Worm (Caenorhabditis elegans) whole organism, L3 larva: ENCODE measurements around the gene F34H10.4.
"Not testable (repeated sequence)": the region's sequence is repeated elsewhere in the genome, so short reads cannot be mapped to it uniquely, and the experiment has no call there.

Source experiments
- R02D3.7 ChIP-seq: fragments of 150-350 bp; optimal IDR thresholded peaks from 2 replicates; lab custom pipeline; 2014; ENCODE audit warnings: missing biosample characterization, missing genetic modification characterization
- ama-1 ChIP-seq: fragments of 150-350 bp; optimal IDR thresholded peaks from 2 replicates; lab custom pipeline; 2018
- ceh-28 ChIP-seq: fragments of 150-350 bp; optimal IDR thresholded peaks from 2 replicates; lab custom pipeline; 2014; ENCODE audit warnings: missing biosample characterization, missing genetic modification reagents, missing genetic modification characterization
- ceh-82 ChIP-seq: fragments of 150-350 bp; optimal IDR thresholded peaks from 2 replicates; lab custom pipeline; 2014; ENCODE audit warnings: missing biosample characterization, missing genetic modification characterization
- ceh-9 ChIP-seq: sonication (generic microtip); optimal IDR thresholded peaks from 2 replicates; lab custom pipeline; 2018; ENCODE audit warnings: missing biosample characterization, missing genetic modification characterization
- daf-12 ChIP-seq: fragments of 150-350 bp; optimal IDR thresholded peaks from 2 replicates; lab custom pipeline; 2014; ENCODE audit warnings: missing biosample characterization, missing genetic modification reagents, missing genetic modification characterization
- egl-27 ChIP-seq: sonication (generic microtip); optimal IDR thresholded peaks from 4 replicates; lab custom pipeline; 2017; ENCODE audit warnings: missing biosample characterization, missing genetic modification reagents, missing genetic modification characterization
- egl-5 ChIP-seq: fragments of 150-350 bp; optimal IDR thresholded peaks from 2 replicates; lab custom pipeline; 2017; ENCODE audit warnings: missing biosample characterization, missing genetic modification reagents, missing genetic modification characterization, inconsistent platforms
- elt-2 ChIP-seq: sonication (generic microtip); optimal IDR thresholded peaks from 2 replicates; lab custom pipeline; 2016; ENCODE audit warnings: missing genetic modification reagents, mild to moderate bottlenecking, missing genetic modification characterization, missing compliant biosample characterization
- eor-1 ChIP-seq, 2 experiments: fragments of 150-350 bp; optimal IDR thresholded peaks; 2 replicates each; lab custom pipeline; 2014 to 2018; ENCODE audit warnings: missing biosample characterization in 2 of 2, missing genetic modification characterization in 2 of 2
- fkh-10 ChIP-seq: sonication (generic microtip); optimal IDR thresholded peaks from 2 replicates; lab custom pipeline; 2017; ENCODE audit warnings: missing biosample characterization, missing genetic modification reagents, missing genetic modification characterization
- fos-1 ChIP-seq: fragments of 150-350 bp; optimal IDR thresholded peaks from 2 replicates; lab custom pipeline; 2014; ENCODE audit warnings: missing biosample characterization, missing genetic modification characterization
- hmg-11 ChIP-seq: sonication (generic microtip); optimal IDR thresholded peaks from 2 replicates; lab custom pipeline; 2016; ENCODE audit warnings: missing genetic modification characterization, missing compliant biosample characterization
- jun-1 ChIP-seq: fragments of 150-350 bp; optimal IDR thresholded peaks from 2 replicates; lab custom pipeline; 2014; ENCODE audit warnings: missing biosample characterization, missing genetic modification reagents, missing genetic modification characterization
- lin-15B ChIP-seq: fragments of 150-350 bp; optimal IDR thresholded peaks from 2 replicates; lab custom pipeline; 2014; ENCODE audit warnings: missing biosample characterization, missing genetic modification characterization
- lin-39 ChIP-seq: fragments of 150-350 bp; optimal IDR thresholded peaks from 2 replicates; lab custom pipeline; 2018; ENCODE audit warnings: missing biosample characterization, missing genetic modification reagents, missing genetic modification characterization
- lsy-12 ChIP-seq: sonication (generic microtip); optimal IDR thresholded peaks from 2 replicates; lab custom pipeline; 2016; ENCODE audit warnings: mild to moderate bottlenecking, missing genetic modification characterization, missing compliant biosample characterization
- nfya-1 ChIP-seq: sonication (generic microtip); optimal IDR thresholded peaks from 2 replicates; lab custom pipeline; 2017; ENCODE audit warnings: missing genetic modification characterization, mild to moderate bottlenecking, missing compliant biosample characterization, antibody characterized with exemption, moderate library complexity; ENCODE audit not compliant: insufficient read depth
- nhr-11 ChIP-seq: fragments of 150-350 bp; optimal IDR thresholded peaks from 2 replicates; lab custom pipeline; 2014; ENCODE audit warnings: missing biosample characterization, missing genetic modification characterization
- nhr-12 ChIP-seq: fragments of 150-350 bp; optimal IDR thresholded peaks from 2 replicates; lab custom pipeline; 2014; ENCODE audit warnings: missing biosample characterization, missing genetic modification characterization
- nhr-237 ChIP-seq: fragments of 150-350 bp; optimal IDR thresholded peaks from 2 replicates; lab custom pipeline; 2014; ENCODE audit warnings: missing biosample characterization, missing genetic modification characterization
- nhr-25 ChIP-seq: sonication (generic microtip); optimal IDR thresholded peaks from 2 replicates; lab custom pipeline; 2017; ENCODE audit warnings: missing biosample characterization, missing genetic modification characterization
- nhr-28 ChIP-seq: fragments of 150-350 bp; optimal IDR thresholded peaks from 2 replicates; lab custom pipeline; 2014; ENCODE audit warnings: missing biosample characterization, missing genetic modification characterization
- nhr-43 ChIP-seq: sonication (generic microtip); optimal IDR thresholded peaks from 2 replicates; lab custom pipeline; 2016; ENCODE audit warnings: mild to moderate bottlenecking, missing genetic modification characterization, missing compliant biosample characterization; ENCODE audit not compliant: poor library complexity, severe bottlenecking
- nhr-76 ChIP-seq: fragments of 150-350 bp; sonication (generic microtip); optimal IDR thresholded peaks from 5 replicates; lab custom pipeline; 2014; ENCODE audit warnings: missing biosample characterization, missing genetic modification characterization
- nhr-77 ChIP-seq: fragments of 150-350 bp; optimal IDR thresholded peaks from 2 replicates; lab custom pipeline; 2014; ENCODE audit warnings: missing biosample characterization, missing genetic modification characterization
- pqm-1 ChIP-seq: fragments of 150-350 bp; optimal IDR thresholded peaks from 2 replicates; lab custom pipeline; 2017; ENCODE audit warnings: missing biosample characterization, missing genetic modification characterization, inconsistent platforms
- sea-2 ChIP-seq: fragments of 150-350 bp; sonication (generic microtip); optimal IDR thresholded peaks from 4 replicates; lab custom pipeline; 2014; ENCODE audit warnings: missing biosample characterization, missing genetic modification reagents, missing genetic modification characterization
- skn-1 ChIP-seq: fragments of 150-350 bp; optimal IDR thresholded peaks from 2 replicates; lab custom pipeline; 2014; ENCODE audit warnings: missing biosample characterization, missing genetic modification characterization
- snpc-4 ChIP-seq: fragments of 150-350 bp; optimal IDR thresholded peaks from 2 replicates; lab custom pipeline; 2014; ENCODE audit warnings: missing biosample characterization, missing genetic modification characterization
- tbx-2 ChIP-seq: sonication (generic microtip); optimal IDR thresholded peaks from 2 replicates; lab custom pipeline; 2016; ENCODE audit warnings: mild to moderate bottlenecking, missing genetic modification characterization, missing compliant biosample characterization
- unc-39 ChIP-seq: sonication (generic microtip); optimal IDR thresholded peaks from 4 replicates; lab custom pipeline; 2017; ENCODE audit warnings: missing biosample characterization, missing genetic modification characterization
- zag-1 ChIP-seq: fragments of 150-350 bp; optimal IDR thresholded peaks from 2 replicates; lab custom pipeline; 2014; ENCODE audit warnings: missing biosample characterization, missing genetic modification characterization
- ztf-11 ChIP-seq: fragments of 150-350 bp; optimal IDR thresholded peaks from 2 replicates; lab custom pipeline; 2014; ENCODE audit warnings: missing biosample characterization, missing genetic modification characterization

Gene F34H10.4

ce11 chrX:9616919-9617318 lies 31.4 kb upstream of the F34H10.4 start, which contains the start of gene C11E4.7:
Gene C11E4.7, plus strand, starts transcription at chrX:9617219.
- TF ChIP-seq skn-1 (tag; lab: Kevin White, UChicago), result no peak
- TF ChIP-seq ceh-82, result no peak
- TF ChIP-seq nfya-1 (tag; lab: Kevin White, UChicago), result no peak
- no peak for TF ChIP-seq ztf-11 (tag; lab: Kevin White, UChicago)
- no peak for TF ChIP-seq nhr-11 (tag; lab: Kevin White, UChicago)
- no peak for TF ChIP-seq elt-2 (tag; lab: Kevin White, UChicago)
- no peak for TF ChIP-seq tbx-2 (tag; lab: Kevin White, UChicago)
- TF ChIP-seq hmg-11, result no peak
- no peak for TF ChIP-seq jun-1
- TF ChIP-seq nhr-43, result no peak
- no peak for TF ChIP-seq snpc-4 (tag; lab: Kevin White, UChicago)
- TF ChIP-seq lin-15B (tag; lab: Kevin White, UChicago), result no peak

ce11 chrX:9620136-9620535 lies 28.2 kb upstream of the F34H10.4 start, which contains the start of gene C11E4.8:
Gene C11E4.8, plus strand, starts transcription at chrX:9620436.
- TF ChIP-seq nhr-11 (tag; lab: Kevin White, UChicago) (no peak), egl-27 (tag; lab: Kevin White, UChicago) (no peak), zag-1 (tag; lab: Kevin White, UChicago) (no peak), lsy-12 (tag; lab: Kevin White, UChicago) (no peak), snpc-4 (tag; lab: Kevin White, UChicago) (no peak), eor-1 (tag; optimal IDR thresholded peaks at IDR 0.05; lab: Kevin White, UChicago) (no peak), nhr-76 (tag; lab: Kevin White, UChicago) (no peak)

ce11 chrX:9622609-9623008 lies 25.7 kb upstream of the F34H10.4 start:
- TF ChIP-seq lin-15B (tag; lab: Kevin White, UChicago), result no peak
- peak; percentile 4 for TF ChIP-seq lsy-12 (tag; lab: Kevin White, UChicago)
- TF ChIP-seq elt-2 (tag; lab: Kevin White, UChicago), result peak; percentile 27
- TF ChIP-seq daf-12, result no peak
- TF ChIP-seq unc-39 (tag; lab: Kevin White, UChicago), result no peak
- TF ChIP-seq nhr-25, result peak; percentile 4
- TF ChIP-seq nhr-43, result peak; percentile 59
- peak; percentile 14 for TF ChIP-seq hmg-11
- TF ChIP-seq, all 47 proteins: peak for 5

ce11 chrX:9625824-9626223 lies 22.5 kb upstream of the F34H10.4 start, which contains the start of gene F34H10.1:
Gene F34H10.1, plus strand, starts transcription at chrX:9626124.
- TF ChIP-seq sea-2 (GFP tag; lab: Kevin White, UChicago); fos-1 (tag; lab: Kevin White, UChicago); fkh-10 (GFP tag; lab: Kevin White, UChicago): not testable (repeated sequence)

- no peak for TF ChIP-seq egl-5
- TF ChIP-seq snpc-4 (tag; lab: Kevin White, UChicago), result no peak
- TF ChIP-seq R02D3.7 (tag; lab: Kevin White, UChicago), result no peak
- TF ChIP-seq tbx-2 (tag; lab: Kevin White, UChicago), result no peak
- TF ChIP-seq skn-1 (tag; lab: Kevin White, UChicago), result no peak
- no peak for TF ChIP-seq ceh-9 (tag; lab: Kevin White, UChicago)
Measured at ce11 chrX:9629552-9629951, 18.8 kb upstream of the F34H10.4 start.

ce11 chrX:9634925-9635324 lies 13.4 kb upstream of the F34H10.4 start, which contains the start of gene F34H10.3:
Gene F34H10.3, minus strand, starts transcription at chrX:9635025.
- TF ChIP-seq snpc-4 (tag; lab: Kevin White, UChicago), result no peak

- TF ChIP-seq ceh-28 (tag; lab: Kevin White, UChicago) (no peak), nhr-237 (tag; lab: Kevin White, UChicago) (no peak), tbx-2 (tag; lab: Kevin White, UChicago) (no peak), pqm-1 (no peak), eor-1 (tag; optimal IDR thresholded peaks at IDR 0.05; lab: Kevin White, UChicago) (no peak), jun-1 (no peak), nhr-77 (tag; lab: Kevin White, UChicago) (no peak), unc-39 (tag; lab: Kevin White, UChicago) (no peak), zag-1 (tag; lab: Kevin White, UChicago) (no peak), fkh-10 (GFP tag; lab: Kevin White, UChicago) (no peak), nhr-12 (tag; lab: Kevin White, UChicago) (no peak), daf-12 (no peak), lsy-12 (tag; lab: Kevin White, UChicago) (no peak), ama-1 (lab: Kevin White, UChicago) (no peak), nhr-28 (tag; lab: Kevin White, UChicago) (no peak), nhr-11 (tag; lab: Kevin White, UChicago) (no peak), lin-39 (no peak)
Measured at ce11 chrX:9635376-9635775, 12.9 kb upstream of the F34H10.4 start, which contains the start of gene F34H10.5. Gene F34H10.5, plus strand, starts transcription at chrX:9635676.
